Fruit fly (Drosophila melanogaster): ENCODE data around the gene btsz.

dm6 chr3R:14917927-14918829, 42.9 kb upstream of the btsz start, which contains the start of gene Sdr:
- TF ChIP-seq CG8478 (optimal IDR thresholded peaks at IDR 0.05) (no peak), CTCF (optimal IDR thresholded peaks at IDR 0.05) (no peak)
